ENCODE assay signal across 1 fruit fly cellular context in the genomic region with DNA sequence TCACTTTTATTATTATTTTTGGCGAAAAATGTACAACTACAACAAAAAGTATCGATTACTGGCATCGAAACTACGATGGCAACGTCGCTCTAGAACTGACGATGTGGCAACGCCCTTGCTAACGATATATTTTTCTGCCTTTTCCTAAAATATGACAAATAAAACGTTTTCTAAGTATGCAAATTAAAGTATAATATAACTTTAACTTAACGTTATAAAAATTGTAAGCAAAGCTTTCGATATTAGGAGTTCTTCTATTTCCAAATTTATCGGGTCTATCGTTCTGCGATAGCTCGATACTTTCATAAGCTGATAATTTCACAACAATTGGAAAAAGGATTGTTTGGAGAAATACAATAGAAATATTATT.
TF ChIP-seq lines count a peak whose summit lies in the region.

A gene (minus strand): TSS at position 85 of the 370 bp plus-strand sequence.
A gene (plus strand): TSS at position 276 of the 370 bp plus-strand sequence.

TF ChIP-seq in whole organism, embryonic, 481 proteins besides CTCF, POLR2A, EP300 and RAD21 (continued from another document and continues in another):
- TF ChIP-seq sisA (GFP tag; IDR thresholded peaks at IDR 0.05; lab: Robert Waterston, UW) (no peak), sr (GFP tag; IDR thresholded peaks at IDR 0.05; lab: Robert Waterston, UW) (no peak), Rx (GFP tag; IDR thresholded peaks at IDR 0.05; lab: Robert Waterston, UW) (no peak), NC2β (GFP tag; optimal IDR thresholded peaks at IDR 0.05; lab: Kevin White, UChicago) (no peak), cwo (GFP tag; optimal IDR thresholded peaks at IDR 0.05; lab: Kevin White, UChicago) (no peak), CG3065 (GFP tag; optimal IDR thresholded peaks at IDR 0.05; lab: Kevin White, UChicago) (no peak), insv (GFP tag; optimal IDR thresholded peaks at IDR 0.05; lab: Kevin White, UChicago) (no peak), NK7.1 (GFP tag; optimal IDR thresholded peaks at IDR 0.05; lab: Kevin White, UChicago) (no peak), gt (GFP tag; IDR thresholded peaks at IDR 0.05; lab: Robert Waterston, UW) (no peak), CG17385 (GFP tag; optimal IDR thresholded peaks at IDR 0.05; lab: Kevin White, UChicago) (no peak), ro (GFP tag; IDR thresholded peaks at IDR 0.05; lab: Robert Waterston, UW) (no peak), CG3163 (GFP tag; optimal IDR thresholded peaks at IDR 0.05; lab: Kevin White, UChicago) (no peak), sens-2 (GFP tag; IDR thresholded peaks at IDR 0.05; lab: Robert Waterston, UW) (no peak), Fer2 (tag; optimal IDR thresholded peaks at IDR 0.05; lab: Kevin White, UChicago) (no peak), dpn (GFP tag; optimal IDR thresholded peaks at IDR 0.05; lab: Kevin White, UChicago) (no peak), CG30020 (tag; optimal IDR thresholded peaks at IDR 0.05; lab: Kevin White, UChicago) (peak; percentile 48), CG18764 (GFP tag; optimal IDR thresholded peaks at IDR 0.05; lab: Kevin White, UChicago) (no peak), gfzf (GFP tag; optimal IDR thresholded peaks at IDR 0.05; lab: Kevin White, UChicago) (peak; percentile 21), CG33213 (GFP tag; optimal IDR thresholded peaks at IDR 0.05; lab: Kevin White, UChicago) (peak; percentile 8), tna (GFP tag; IDR thresholded peaks at IDR 0.05; lab: Robert Waterston, UW; ENCODE audit: partially characterized antibody) (peak; percentile 70; the same call in 1 of the 2 replicates), CG12236 (GFP tag; optimal IDR thresholded peaks at IDR 0.05; lab: Kevin White, UChicago) (no peak), bsh (GFP tag; optimal IDR thresholded peaks at IDR 0.05; lab: Kevin White, UChicago) (no peak), Dp (GFP tag; optimal IDR thresholded peaks at IDR 0.05; lab: Kevin White, UChicago) (peak; percentile 29), Atf3 (GFP tag; optimal IDR thresholded peaks at IDR 0.05; lab: Kevin White, UChicago) (no peak), pfk (GFP tag; optimal IDR thresholded peaks at IDR 0.05; lab: Kevin White, UChicago) (no peak), Side (GFP tag; optimal IDR thresholded peaks at IDR 0.05; lab: Kevin White, UChicago) (no peak), wor (GFP tag; IDR thresholded peaks at IDR 0.05; lab: Robert Waterston, UW) (no peak), CG8924 (tag; optimal IDR thresholded peaks at IDR 0.05; lab: Kevin White, UChicago) (peak; percentile 64), Ets65A (GFP tag; lab: Kevin White, UChicago) (peak; percentile 66), CG12219 (GFP tag; optimal IDR thresholded peaks at IDR 0.05; lab: Kevin White, UChicago) (no peak), run (tag; optimal IDR thresholded peaks at IDR 0.05; lab: Kevin White, UChicago) (no peak), Doc3 (GFP tag; IDR thresholded peaks at IDR 0.05; lab: Robert Waterston, UW; ENCODE audit: partially characterized antibody) (peak; percentile 79), tgo (GFP tag; IDR thresholded peaks at IDR 0.05; lab: Robert Waterston, UW) (no peak), vfl (GFP tag; optimal IDR thresholded peaks at IDR 0.05; lab: Kevin White, UChicago) (no peak), Ada2b (GFP tag; IDR thresholded peaks at IDR 0.05; lab: Robert Waterston, UW) (no peak), Doc2 (GFP tag; IDR thresholded peaks at IDR 0.05; lab: Robert Waterston, UW) (no peak), CG2712 (tag; optimal IDR thresholded peaks at IDR 0.05; lab: Kevin White, UChicago) (peak; percentile 33), CG9932 (GFP tag; IDR thresholded peaks at IDR 0.05; lab: Robert Waterston, UW) (no peak), Adf1 (GFP tag; IDR thresholded peaks at IDR 0.05; lab: Robert Waterston, UW) (no peak), cas (GFP tag; IDR thresholded peaks at IDR 0.05; lab: Robert Waterston, UW) (no peak), Aef1 (GFP tag; IDR thresholded peaks at IDR 0.05; lab: Robert Waterston, UW) (peak; percentile 16; the same call in 1 of the 3 replicates), CG8944 (GFP tag; optimal IDR thresholded peaks at IDR 0.05; lab: Kevin White, UChicago) (no peak), nerfin-1 (tag; optimal IDR thresholded peaks at IDR 0.05; lab: Kevin White, UChicago) (no peak), CG4328 (GFP tag; optimal IDR thresholded peaks at IDR 0.05; lab: Kevin White, UChicago) (no peak), CG5245 (GFP tag; optimal IDR thresholded peaks at IDR 0.05; lab: Kevin White, UChicago) (no peak), aop (GFP tag; IDR thresholded peaks at IDR 0.05; lab: Robert Waterston, UW) (no peak), kay (GFP tag; optimal IDR thresholded peaks at IDR 0.05; lab: Kevin White, UChicago) (no peak), pho (GFP tag; optimal IDR thresholded peaks at IDR 0.05; lab: Kevin White, UChicago) (no peak), cato (GFP tag; optimal IDR thresholded peaks at IDR 0.05; lab: Kevin White, UChicago; ENCODE audit: borderline replicate concordance) (no peak), Dbx (GFP tag; IDR thresholded peaks at IDR 0.05; lab: Robert Waterston, UW) (no peak), emc (GFP tag; optimal IDR thresholded peaks at IDR 0.05; lab: Kevin White, UChicago) (no peak), Stat92E (GFP tag; optimal IDR thresholded peaks at IDR 0.05; lab: Kevin White, UChicago) (no peak), CG18262 (tag; optimal IDR thresholded peaks at IDR 0.05; lab: Kevin White, UChicago) (peak; percentile 12), gcm2 (GFP tag; optimal IDR thresholded peaks at IDR 0.05; lab: Kevin White, UChicago) (no peak), yki (optimal IDR thresholded peaks at IDR 0.05; lab: Kevin White, UChicago) (no peak), CG1647 (GFP tag; optimal IDR thresholded peaks at IDR 0.05; lab: Kevin White, UChicago) (no peak), CG30431 (GFP tag; optimal IDR thresholded peaks at IDR 0.05; lab: Kevin White, UChicago) (no peak), nmo (GFP tag; optimal IDR thresholded peaks at IDR 0.05; lab: Kevin White, UChicago) (peak; percentile 57), CG17186 (GFP tag; optimal IDR thresholded peaks at IDR 0.05; lab: Kevin White, UChicago) (no peak), az2 (GFP tag; optimal IDR thresholded peaks at IDR 0.05; lab: Kevin White, UChicago) (no peak), dysf (GFP tag; IDR thresholded peaks at IDR 0.05; lab: Robert Waterston, UW) (no peak), lola (GFP tag; optimal IDR thresholded peaks at IDR 0.05; lab: Kevin White, UChicago) (no peak), ara (GFP tag; IDR thresholded peaks at IDR 0.05; lab: Robert Waterston, UW) (no peak), sqz (GFP tag; optimal IDR thresholded peaks at IDR 0.05; lab: Kevin White, UChicago) (no peak), CG6689 (GFP tag; IDR thresholded peaks at IDR 0.05; lab: Robert Waterston, UW) (no peak), pan (optimal IDR thresholded peaks at IDR 0.05; lab: Kevin White, UChicago) (no peak), pan (GFP tag; optimal IDR thresholded peaks at IDR 0.05 in 1 of 2, IDR thresholded peaks at IDR 0.05 in 1 of 2) (no peak), Sry-β (GFP tag; optimal IDR thresholded peaks at IDR 0.05; lab: Kevin White, UChicago) (no peak), CG12299 (tag; optimal IDR thresholded peaks at IDR 0.05; lab: Kevin White, UChicago) (no peak), fd96Cb (tag; optimal IDR thresholded peaks at IDR 0.05; lab: Kevin White, UChicago) (no peak), slbo (GFP tag; IDR thresholded peaks at IDR 0.05; lab: Robert Waterston, UW) (no peak), CG32772 (GFP tag; IDR thresholded peaks at IDR 0.05; lab: Robert Waterston, UW) (no peak), CG12155 (GFP tag; optimal IDR thresholded peaks at IDR 0.05; lab: Kevin White, UChicago) (no peak), fd3F (GFP tag; optimal IDR thresholded peaks at IDR 0.05; lab: Kevin White, UChicago) (no peak), zf30C (GFP tag; optimal IDR thresholded peaks at IDR 0.05; lab: Kevin White, UChicago) (no peak), CG7372 (GFP tag; IDR thresholded peaks at IDR 0.05; lab: Robert Waterston, UW) (no peak), Camta (GFP tag; optimal IDR thresholded peaks at IDR 0.05; lab: Kevin White, UChicago) (no peak), CG10267 (tag; optimal IDR thresholded peaks at IDR 0.05; lab: Kevin White, UChicago) (peak; percentile 64), CG6175 (GFP tag; IDR thresholded peaks at IDR 0.05; lab: Robert Waterston, UW) (no peak), CG12659 (GFP tag; optimal IDR thresholded peaks at IDR 0.05; lab: Kevin White, UChicago) (peak; percentile 65), HHEX (GFP tag; optimal IDR thresholded peaks at IDR 0.05; lab: Kevin White, UChicago) (no peak), Bgb (GFP tag; IDR thresholded peaks at IDR 0.05; lab: Robert Waterston, UW; ENCODE audit: partially characterized antibody) (peak; percentile 87), CG34422 (GFP tag; IDR thresholded peaks at IDR 0.05; lab: Robert Waterston, UW) (no peak), lov (optimal IDR thresholded peaks at IDR 0.05; lab: Kevin White, UChicago) (no peak), lov (GFP tag; IDR thresholded peaks at IDR 0.05; lab: Robert Waterston, UW) (no peak), Asciz (GFP tag; optimal IDR thresholded peaks at IDR 0.05; lab: Kevin White, UChicago) (no peak), CG1603 (tag; optimal IDR thresholded peaks at IDR 0.05; lab: Kevin White, UChicago) (no peak), dati (GFP tag; IDR thresholded peaks at IDR 0.05; lab: Robert Waterston, UW) (no peak), Hmx (GFP tag; optimal IDR thresholded peaks at IDR 0.05; lab: Kevin White, UChicago) (no peak), CG13296 (GFP tag; optimal IDR thresholded peaks at IDR 0.05; lab: Kevin White, UChicago) (no peak), CG12744 (GFP tag; optimal IDR thresholded peaks at IDR 0.05; lab: Kevin White, UChicago) (no peak), Hr51 (GFP tag; optimal IDR thresholded peaks at IDR 0.05; lab: Kevin White, UChicago) (no peak), bab2 (GFP tag; optimal IDR thresholded peaks at IDR 0.05; lab: Kevin White, UChicago) (no peak), GATAe (GFP tag; conservative IDR thresholded peaks at IDR 0.05; lab: Robert Waterston, UW) (no peak), CG43689 (GFP tag; IDR thresholded peaks at IDR 0.05; lab: Robert Waterston, UW) (no peak), CG15696 (tag; optimal IDR thresholded peaks at IDR 0.05; lab: Kevin White, UChicago) (no peak), Sry-δ (GFP tag; optimal IDR thresholded peaks at IDR 0.05; lab: Kevin White, UChicago) (peak; percentile 93), crp (GFP tag; optimal IDR thresholded peaks at IDR 0.05; lab: Kevin White, UChicago) (no peak), CG8281 (tag; optimal IDR thresholded peaks at IDR 0.05; lab: Kevin White, UChicago) (no peak), ase (GFP tag; IDR thresholded peaks at IDR 0.05; lab: Robert Waterston, UW) (no peak), NfI (GFP tag; optimal IDR thresholded peaks at IDR 0.05; lab: Kevin White, UChicago) (no peak), pzg (GFP tag; optimal IDR thresholded peaks at IDR 0.05; lab: Kevin White, UChicago) (peak; percentile 78), B-H2 (GFP tag; optimal IDR thresholded peaks at IDR 0.05; lab: Kevin White, UChicago) (no peak), maf-S (GFP tag; optimal IDR thresholded peaks at IDR 0.05; lab: Kevin White, UChicago) (no peak), CG7271 (tag; optimal IDR thresholded peaks at IDR 0.05; lab: Kevin White, UChicago) (no peak), eve (GFP tag; optimal IDR thresholded peaks at IDR 0.05; lab: Kevin White, UChicago) (no peak), trem (tag; optimal IDR thresholded peaks at IDR 0.05; lab: Kevin White, UChicago) (peak; percentile 78), Mad (GFP tag; optimal IDR thresholded peaks at IDR 0.05; lab: Kevin White, UChicago) (no peak), dm (GFP tag; optimal IDR thresholded peaks at IDR 0.05; lab: Kevin White, UChicago) (no peak), E2f2 (GFP tag; IDR thresholded peaks at IDR 0.05; lab: Robert Waterston, UW) (no peak), CG2120 (GFP tag; optimal IDR thresholded peaks at IDR 0.05; lab: Kevin White, UChicago) (peak; percentile 1), CG10979 (tag; optimal IDR thresholded peaks at IDR 0.05; lab: Kevin White, UChicago) (no peak), lab (GFP tag; optimal IDR thresholded peaks at IDR 0.05; lab: Kevin White, UChicago) (no peak), CG1233 (GFP tag; optimal IDR thresholded peaks at IDR 0.05; lab: Kevin White, UChicago) (no peak), stc (GFP tag; IDR thresholded peaks at IDR 0.05; lab: Robert Waterston, UW) (no peak), CG11085 (GFP tag; IDR thresholded peaks at IDR 0.05; lab: Robert Waterston, UW) (no peak), croc (GFP tag; conservative IDR thresholded peaks at IDR 0.05; lab: Robert Waterston, UW) (no peak), gem (tag; optimal IDR thresholded peaks at IDR 0.05; lab: Kevin White, UChicago) (no peak), bbx (GFP tag; IDR thresholded peaks at IDR 0.05; lab: Robert Waterston, UW; ENCODE audit: partially characterized antibody) (peak; percentile 65), CG1792 (GFP tag; optimal IDR thresholded peaks at IDR 0.05; lab: Kevin White, UChicago) (no peak), CG34376 (GFP tag; optimal IDR thresholded peaks at IDR 0.05; lab: Kevin White, UChicago) (no peak), Elba2 (GFP tag; optimal IDR thresholded peaks at IDR 0.05; lab: Kevin White, UChicago) (peak; percentile 45), Xrp1 (GFP tag; IDR thresholded peaks at IDR 0.05; lab: Robert Waterston, UW) (no peak), CG17829 (tag; optimal IDR thresholded peaks at IDR 0.05; lab: Kevin White, UChicago) (peak; percentile 21), CG31224 (GFP tag; IDR thresholded peaks at IDR 0.05; lab: Robert Waterston, UW) (no peak), Dfd (GFP tag; optimal IDR thresholded peaks at IDR 0.05; lab: Kevin White, UChicago) (no peak), Mrtf (GFP tag; IDR thresholded peaks at IDR 0.05; lab: Robert Waterston, UW) (no peak), nom (GFP tag; optimal IDR thresholded peaks at IDR 0.05; lab: Kevin White, UChicago) (no peak), gcm (GFP tag; optimal IDR thresholded peaks at IDR 0.05; lab: Kevin White, UChicago) (no peak), Atf6 (GFP tag; IDR thresholded peaks at IDR 0.05; lab: Robert Waterston, UW) (no peak), Awh (GFP tag; IDR thresholded peaks at IDR 0.05; lab: Robert Waterston, UW) (no peak), fru (optimal IDR thresholded peaks at IDR 0.05; lab: Kevin White, UChicago) (no peak), Dad (GFP tag; optimal IDR thresholded peaks at IDR 0.05; lab: Kevin White, UChicago) (no peak), Drgx (GFP tag; IDR thresholded peaks at IDR 0.05; lab: Robert Waterston, UW) (no peak), NFAT (GFP tag; IDR thresholded peaks at IDR 0.05; lab: Robert Waterston, UW) (no peak), CG13424 (tag; optimal IDR thresholded peaks at IDR 0.05; lab: Kevin White, UChicago) (no peak)
